Fruit fly (Drosophila melanogaster) whole organism, embryonic: ENCODE data around the gene CG14282.

Source experiments
- ATbp ChIP-seq: fragments of 200-800 bp; sonication (Bioruptor generic); optimal IDR thresholded peaks from 2 replicates; lab custom pipeline; 2017; ENCODE audit warnings: missing biosample characterization, mild to moderate bottlenecking, missing genetic modification characterization, missing genetic modification reagents
- Atf6 ChIP-seq: fragments of 200-800 bp; sonication (Bioruptor generic); IDR thresholded peaks from 2 replicates; pipeline ENCODE4 v1.3.6; 2022; ENCODE audit warnings: missing biosample characterization, missing genetic modification characterization
- CG1024 ChIP-seq: fragments of 200-800 bp; sonication (Bioruptor generic); IDR thresholded peaks from 2 replicates; pipeline ENCODE4 v1.3.6; 2022; ENCODE audit warnings: missing biosample characterization, missing genetic modification characterization
- CG11085 ChIP-seq: fragments of 200-800 bp; sonication (Bioruptor generic); IDR thresholded peaks from 2 replicates; pipeline ENCODE4 v1.3.6; 2022; ENCODE audit warnings: missing biosample characterization, missing genetic modification characterization
- CG12744 ChIP-seq: fragments of 200-800 bp; sonication (Bioruptor generic); optimal IDR thresholded peaks from 2 replicates; lab custom pipeline; 2016; ENCODE audit warnings: missing biosample characterization, missing genetic modification characterization
- CG15269 ChIP-seq: fragments of 200-800 bp; sonication (Bioruptor generic); optimal IDR thresholded peaks from 2 replicates; lab custom pipeline; 2018; ENCODE audit warnings: missing biosample characterization, mild to moderate bottlenecking, missing genetic modification characterization, moderate library complexity
- CG15514 ChIP-seq: fragments of 200-800 bp; sonication (Bioruptor generic); optimal IDR thresholded peaks from 3 replicates; lab custom pipeline; 2017; ENCODE audit warnings: missing biosample characterization, missing genetic modification characterization, mild to moderate bottlenecking, moderate library complexity, missing genetic modification reagents
- CG17612 ChIP-seq: fragments of 200-800 bp; sonication (Bioruptor generic); IDR thresholded peaks from 2 replicates; pipeline ENCODE4 v1.3.6; 2022; ENCODE audit warnings: missing biosample characterization, missing genetic modification characterization
- CG17912 ChIP-seq: fragments of 200-800 bp; sonication (Bioruptor generic); optimal IDR thresholded peaks from 2 replicates; lab custom pipeline; 2018; ENCODE audit warnings: missing biosample characterization, mild to moderate bottlenecking, missing genetic modification characterization
- CG18764 ChIP-seq: fragments of 200-800 bp; sonication (Bioruptor generic); optimal IDR thresholded peaks from 3 replicates; lab custom pipeline; 2016; ENCODE audit warnings: missing biosample characterization, missing genetic modification characterization
- CG30403 ChIP-seq: fragments of 200-800 bp; sonication (Bioruptor generic); optimal IDR thresholded peaks from 3 replicates; lab custom pipeline; 2016; ENCODE audit warnings: missing biosample characterization, missing genetic modification characterization
- CG33557 ChIP-seq: fragments of 200-800 bp; sonication (Bioruptor generic); optimal IDR thresholded peaks from 2 replicates; lab custom pipeline; 2019; ENCODE audit warnings: missing biosample characterization, mild to moderate bottlenecking, missing genetic modification characterization, moderate library complexity
- CG3726 ChIP-seq: fragments of 200-800 bp; sonication (Bioruptor generic); IDR thresholded peaks from 3 replicates; pipeline ENCODE4, ENCODE4 v1.3.6; 2022; ENCODE audit warnings: missing biosample characterization, missing genetic modification characterization
- CG6689 ChIP-seq: fragments of 200-800 bp; sonication (Bioruptor generic); IDR thresholded peaks from 2 replicates; pipeline ENCODE4 v1.3.6; 2022; ENCODE audit warnings: missing biosample characterization, missing genetic modification characterization
- CG8290 ChIP-seq, 3 experiments: fragments of 200-800 bp; sonication (Bioruptor generic); optimal IDR thresholded peaks; 2 replicates each; lab custom pipeline; 2016 to 2019; ENCODE audit warnings: missing biosample characterization in 3 of 3, missing genetic modification characterization in 3 of 3, mild to moderate bottlenecking in 2 of 3, moderate library complexity in 1 of 3
- CG8478 ChIP-seq: fragments of >200 bp; optimal IDR thresholded peaks from 2 replicates; lab custom pipeline; 2018
- Dfd ChIP-seq, 2 experiments: fragments of >200 bp; optimal IDR thresholded peaks; 2 replicates each; lab custom pipeline; 2017; ENCODE audit warnings: missing biosample characterization in 2 of 2, missing genetic modification characterization in 2 of 2
- Dp ChIP-seq: fragments of 200-800 bp; sonication (Bioruptor generic); optimal IDR thresholded peaks from 2 replicates; lab custom pipeline; 2018; ENCODE audit warnings: missing biosample characterization, mild to moderate bottlenecking, missing genetic modification characterization, moderate library complexity
- Ets65A ChIP-seq: fragments of 200-800 bp; sonication (Bioruptor generic); peaks from one replicate; lab custom pipeline; 2016; ENCODE audit warnings: missing biosample characterization, missing genetic modification characterization
- Fer2 ChIP-seq: fragments of 200-800 bp; sonication (Bioruptor generic); optimal IDR thresholded peaks from 2 replicates; lab custom pipeline; 2018; ENCODE audit warnings: missing biosample characterization, mild to moderate bottlenecking, missing genetic modification characterization, moderate library complexity
- HLHmδ ChIP-seq: fragments of 200-800 bp; sonication (Bioruptor generic); optimal IDR thresholded peaks from 2 replicates; lab custom pipeline; 2018; ENCODE audit warnings: missing biosample characterization, mild to moderate bottlenecking, missing genetic modification characterization, moderate library complexity
- Lpt ChIP-seq: fragments of >200 bp; optimal IDR thresholded peaks from 2 replicates; lab custom pipeline; 2018; ENCODE audit warnings: missing biosample characterization, missing genetic modification characterization
- Mad ChIP-seq: fragments of 200-800 bp; sonication (Bioruptor generic); optimal IDR thresholded peaks from 2 replicates; lab custom pipeline; 2016; ENCODE audit warnings: missing biosample characterization, missing genetic modification characterization
- NC2α ChIP-seq: fragments of 200-800 bp; sonication (Bioruptor generic); optimal IDR thresholded peaks from 2 replicates; lab custom pipeline; 2016; ENCODE audit warnings: missing biosample characterization, missing genetic modification characterization
- Nf-YA ChIP-seq: fragments of 200-800 bp; sonication (Bioruptor generic); IDR thresholded peaks from 2 replicates; pipeline ENCODE4 v1.3.6; 2022; ENCODE audit warnings: missing biosample characterization, missing genetic modification characterization
- Optix ChIP-seq: fragments of 200-800 bp; sonication (Bioruptor generic); IDR thresholded peaks from 3 replicates; pipeline ENCODE4 v1.3.6; 2022; ENCODE audit warnings: missing biosample characterization, missing genetic modification characterization
- TFAM ChIP-seq: fragments of 200-800 bp; sonication (Bioruptor generic); optimal IDR thresholded peaks from 2 replicates; lab custom pipeline; 2017; ENCODE audit warnings: missing biosample characterization, missing genetic modification characterization, inconsistent platforms
- Usf ChIP-seq: fragments of 200-800 bp; sonication (Bioruptor generic); optimal IDR thresholded peaks from 2 replicates; lab custom pipeline; 2017; ENCODE audit warnings: missing genotype, missing biosample characterization, missing genetic modification characterization
- Xbp1 ChIP-seq: fragments of 200-800 bp; sonication (Bioruptor generic); optimal IDR thresholded peaks from 3 replicates; lab custom pipeline; 2016; ENCODE audit warnings: missing biosample characterization, mild to moderate bottlenecking, missing genetic modification characterization
- ap ChIP-seq: fragments of 200-800 bp; sonication (Bioruptor generic); IDR thresholded peaks from 2 replicates; pipeline ENCODE4 v1.3.6; 2022; ENCODE audit warnings: missing biosample characterization, missing genetic modification characterization
- dysf ChIP-seq: fragments of 200-800 bp; sonication (Bioruptor generic); IDR thresholded peaks from 3 replicates; pipeline ENCODE4 v1.3.6; 2022; ENCODE audit warnings: missing biosample characterization, missing genetic modification characterization
- exex ChIP-seq: fragments of 200-800 bp; sonication (Bioruptor generic); optimal IDR thresholded peaks from 4 replicates; lab custom pipeline; 2018; ENCODE audit warnings: missing biosample characterization, mild to moderate bottlenecking, missing genetic modification characterization, moderate library complexity
- eyg ChIP-seq: fragments of 200-800 bp; sonication (Bioruptor generic); optimal IDR thresholded peaks from 3 replicates; lab custom pipeline; 2016; ENCODE audit warnings: missing biosample characterization, missing genetic modification characterization
- hb ChIP-seq: fragments of 200-800 bp; sonication (Bioruptor generic); IDR thresholded peaks from 3 replicates; pipeline ENCODE4 v1.3.6; 2022; ENCODE audit warnings: missing biosample characterization, missing genetic modification characterization; ENCODE audit not compliant: partially characterized antibody
- hkb ChIP-seq, 2 experiments: fragments of 200-800 bp in 1 of 2; fragments of >200 bp in 1 of 2; sonication (Bioruptor generic) in 1 of 2; IDR thresholded peaks in 1 of 2; optimal IDR thresholded peaks in 1 of 2; 2 replicates each; pipeline versions ENCODE4 v1.3.6 to Lab custom; 2017 to 2022; ENCODE audit warnings: missing biosample characterization in 1 of 2, missing genetic modification characterization in 1 of 2
- inv ChIP-seq: fragments of 200-800 bp; sonication (Bioruptor generic); IDR thresholded peaks from 2 replicates; pipeline ENCODE4 v1.3.6; 2022; ENCODE audit warnings: missing biosample characterization, missing genetic modification characterization; ENCODE audit not compliant: partially characterized antibody
- lbe ChIP-seq: fragments of 200-800 bp; sonication (Bioruptor generic); optimal IDR thresholded peaks from 2 replicates; lab custom pipeline; 2016; ENCODE audit warnings: missing biosample characterization, mild to moderate bottlenecking, missing genetic modification characterization
- luna ChIP-seq: fragments of 200-800 bp; sonication (Bioruptor generic); optimal IDR thresholded peaks from 2 replicates; lab custom pipeline; 2016; ENCODE audit warnings: missing biosample characterization, missing genetic modification characterization
- mam ChIP-seq: fragments of 200-800 bp; sonication (Bioruptor generic); optimal IDR thresholded peaks from 3 replicates; lab custom pipeline; 2016; ENCODE audit warnings: missing biosample characterization, missing genetic modification characterization
- nom ChIP-seq: fragments of 200-800 bp; sonication (Bioruptor generic); optimal IDR thresholded peaks from 2 replicates; lab custom pipeline; 2017; ENCODE audit warnings: missing biosample characterization, missing genetic modification characterization, mild to moderate bottlenecking, moderate library complexity, missing genetic modification reagents
- pfk ChIP-seq: fragments of 200-800 bp; sonication (Bioruptor generic); optimal IDR thresholded peaks from 2 replicates; lab custom pipeline; 2018; ENCODE audit warnings: missing biosample characterization, mild to moderate bottlenecking, missing genetic modification characterization, moderate library complexity
- pros ChIP-seq: fragments of 200-800 bp; sonication (Bioruptor generic); optimal IDR thresholded peaks from 3 replicates; lab custom pipeline; 2019; ENCODE audit warnings: missing biosample characterization, mild to moderate bottlenecking, missing genetic modification characterization, moderate library complexity
- row ChIP-seq: fragments of 200-800 bp; sonication (Bioruptor generic); IDR thresholded peaks from 3 replicates; pipeline ENCODE4 v1.3.6; 2022; ENCODE audit warnings: missing biosample characterization, missing genetic modification characterization
- run ChIP-seq: fragments of 200-800 bp; sonication (Bioruptor generic); optimal IDR thresholded peaks from 3 replicates; lab custom pipeline; 2018; ENCODE audit warnings: missing biosample characterization, mild to moderate bottlenecking, missing genetic modification characterization
- schlank ChIP-seq: fragments of 200-800 bp; sonication (Bioruptor generic); optimal IDR thresholded peaks from 2 replicates; lab custom pipeline; 2018; ENCODE audit warnings: missing biosample characterization, mild to moderate bottlenecking, missing genetic modification characterization
- sens-2 ChIP-seq: fragments of 200-800 bp; sonication (Bioruptor generic); IDR thresholded peaks from 2 replicates; pipeline ENCODE4 v1.3.6; 2022; ENCODE audit warnings: missing biosample characterization, missing genetic modification characterization
- so ChIP-seq: fragments of 200-800 bp; sonication (Bioruptor generic); IDR thresholded peaks from 3 replicates; pipeline ENCODE4 v1.3.6; 2022; ENCODE audit warnings: missing biosample characterization, missing genetic modification characterization
- tll ChIP-seq, 2 experiments: fragments of 200-800 bp in 1 of 2; fragments of >200 bp in 1 of 2; sonication (Bioruptor generic) in 1 of 2; optimal IDR thresholded peaks; 2 replicates each; lab custom pipeline; 2017 to 2019; ENCODE audit warnings: missing biosample characterization in 2 of 2, missing genetic modification characterization in 2 of 2, mild to moderate bottlenecking in 1 of 2, moderate library complexity in 1 of 2
- toy ChIP-seq: fragments of 200-800 bp; sonication (Bioruptor generic); IDR thresholded peaks from 2 replicates; pipeline ENCODE4 v1.3.6; 2022; ENCODE audit warnings: missing biosample characterization, missing genetic modification characterization
- wek ChIP-seq: fragments of 200-800 bp; sonication (Bioruptor generic); optimal IDR thresholded peaks from 3 replicates; lab custom pipeline; 2018; ENCODE audit warnings: missing biosample characterization, mild to moderate bottlenecking, missing genetic modification characterization, moderate library complexity

Gene CG14282

dm6 chr3R:19162135-19162616 lies 14.6 kb upstream of the CG14282 start, which contains the start of the genes CG42359 and Nsun5 (continued):
- TF ChIP-seq Optix (GFP tag; lab: Robert Waterston, UW): peak; percentile 78
- TF ChIP-seq CG6689 (GFP tag; lab: Robert Waterston, UW): peak; percentile 91
- peak; percentile 84 for TF ChIP-seq CG11085 (GFP tag; lab: Robert Waterston, UW)
- TF ChIP-seq eyg (GFP tag; lab: Kevin White, UChicago): peak; percentile 87
- TF ChIP-seq CG8478 (lab: Kevin White, UChicago): no peak
- TF ChIP-seq Atf6: peak; percentile 85
- TF ChIP-seq TFAM: peak; percentile 65
- peak; percentile 80 for TF ChIP-seq schlank (tag; lab: Kevin White, UChicago)
- peak; percentile 70 for TF ChIP-seq luna (GFP tag; lab: Kevin White, UChicago)
- peak; percentile 68 for TF ChIP-seq CG33557 (GFP tag; lab: Kevin White, UChicago)
- TF ChIP-seq row (GFP tag; lab: Robert Waterston, UW): peak; percentile 96
- peak in 1 of 2 experiments; percentile 31 for TF ChIP-seq tll (GFP tag; optimal IDR thresholded peaks at IDR 0.05; lab: Kevin White, UChicago)
- TF ChIP-seq CG15269 (tag; lab: Kevin White, UChicago): peak; percentile 86
- TF ChIP-seq Dfd (GFP tag; optimal IDR thresholded peaks at IDR 0.05; lab: Kevin White, UChicago): no peak
- peak; percentile 94 for TF ChIP-seq CG30403 (GFP tag; lab: Kevin White, UChicago)
- peak; percentile 86 for TF ChIP-seq CG12744 (GFP tag; lab: Kevin White, UChicago)
- peak; percentile 84 for TF ChIP-seq Mad (GFP tag; lab: Kevin White, UChicago)
- TF ChIP-seq CG18764 (GFP tag; lab: Kevin White, UChicago): peak; percentile 92
- peak; percentile 48; the same call in 1 of the 2 replicates for TF ChIP-seq toy
- no peak for TF ChIP-seq pros (GFP tag; lab: Kevin White, UChicago)
- peak; percentile 5 for TF ChIP-seq HLHmδ (GFP tag; lab: Kevin White, UChicago)
- peak; percentile 95 for TF ChIP-seq Dp
- TF ChIP-seq Nf-YA (GFP tag; lab: Robert Waterston, UW): peak; percentile 84
- peak; percentile 37 for TF ChIP-seq CG17912 (GFP tag; lab: Kevin White, UChicago)
- peak; percentile 47 for TF ChIP-seq nom (GFP tag; lab: Kevin White, UChicago)
- TF ChIP-seq inv: peak; percentile 81
- TF ChIP-seq CG8290 (GFP tag; optimal IDR thresholded peaks at IDR 0.05; lab: Kevin White, UChicago): peak; percentile 94
- TF ChIP-seq CG8290 (tag; optimal IDR thresholded peaks at IDR 0.05; lab: Kevin White, UChicago): peak; percentile 80 to 96
- TF ChIP-seq wek (GFP tag; lab: Kevin White, UChicago): peak; percentile 85
- peak; percentile 80 for TF ChIP-seq sens-2
- TF ChIP-seq run (tag; lab: Kevin White, UChicago): peak; percentile 76
- peak; percentile 84 for TF ChIP-seq CG1024
- no peak for TF ChIP-seq Lpt
- peak; percentile 26 for TF ChIP-seq pfk
- peak; percentile 76 for TF ChIP-seq NC2α (GFP tag; lab: Kevin White, UChicago)
- peak; percentile 94 for TF ChIP-seq hkb (optimal IDR thresholded peaks at IDR 0.05; lab: Kevin White, UChicago)
- TF ChIP-seq hkb (GFP tag; IDR thresholded peaks at IDR 0.05; lab: Robert Waterston, UW): peak; percentile 88
- TF ChIP-seq CG17612 (GFP tag; lab: Robert Waterston, UW): peak; percentile 83
- TF ChIP-seq exex: peak; percentile 73
- TF ChIP-seq Usf: peak; percentile 84
- TF ChIP-seq lbe: peak; percentile 88
- TF ChIP-seq CG3726 (GFP tag; lab: Robert Waterston, UW): peak; percentile 82
- TF ChIP-seq dysf (GFP tag; lab: Robert Waterston, UW): peak; percentile 87
- peak; percentile 73 for TF ChIP-seq hb (GFP tag; lab: Robert Waterston, UW)
- peak; percentile 80 for TF ChIP-seq so (GFP tag; lab: Robert Waterston, UW)
- TF ChIP-seq CG15514: peak; percentile 92
- TF ChIP-seq ATbp: peak; percentile 64
- TF ChIP-seq Fer2 (tag; lab: Kevin White, UChicago): peak; percentile 75
- TF ChIP-seq Xbp1 (GFP tag; lab: Kevin White, UChicago): peak; percentile 94
- TF ChIP-seq Ets65A (GFP tag; lab: Kevin White, UChicago): peak; percentile 99
- TF ChIP-seq mam (GFP tag; lab: Kevin White, UChicago): peak; percentile 93
- peak; percentile 79 for TF ChIP-seq ap (GFP tag; lab: Robert Waterston, UW)
